Worm (Caenorhabditis elegans) whole organism, young adult: ENCODE data around the gene Y75B8A.63.

Source experiments
- B0336.3 ChIP-seq: fragments of 200-800 bp; sonication (Bioruptor generic); IDR thresholded peaks from 2 replicates; pipeline ENCODE4 v1.3.6; 2022; ENCODE audit warnings: missing genetic modification characterization, missing compliant biosample characterization
- C17E4.6 ChIP-seq: fragments of 200-800 bp; sonication (Bioruptor generic); IDR thresholded peaks from 2 replicates; pipeline ENCODE4 v1.3.6; 2022; ENCODE audit warnings: missing genetic modification reagents, missing genetic modification characterization, missing compliant biosample characterization
- F10E7.11 ChIP-seq: sonication (generic microtip); optimal IDR thresholded peaks from 2 replicates; lab custom pipeline; 2017; ENCODE audit warnings: mild to moderate bottlenecking, missing genetic modification characterization, moderate library complexity, missing compliant biosample characterization
- F33H1.4 ChIP-seq: fragments of 200-800 bp; sonication (Bioruptor generic); IDR thresholded peaks from 2 replicates; pipeline ENCODE4 v1.3.6; 2022; ENCODE audit warnings: missing genetic modification reagents, missing genetic modification characterization, missing compliant biosample characterization
- F37B4.10 ChIP-seq: fragments of 200-800 bp; sonication (Bioruptor generic); IDR thresholded peaks from 2 replicates; pipeline ENCODE4 v1.3.6; 2022; ENCODE audit warnings: missing genetic modification characterization, missing compliant biosample characterization
- F57A8.1 ChIP-seq: fragments of 200-800 bp; sonication (Bioruptor generic); optimal IDR thresholded peaks from 2 replicates; lab custom pipeline; 2018; ENCODE audit warnings: mild to moderate bottlenecking, missing genetic modification characterization, moderate library complexity, missing compliant biosample characterization
- K11D2.4 ChIP-seq: fragments of 200-800 bp; sonication (Bioruptor generic); IDR thresholded peaks from 2 replicates; pipeline ENCODE4 v1.3.6; 2022; ENCODE audit warnings: missing genetic modification reagents, missing genetic modification characterization, missing compliant biosample characterization
- Y79H2A.3 ChIP-seq: fragments of 200-800 bp; sonication (Bioruptor generic); conservative IDR thresholded peaks from 2 replicates; pipeline ENCODE4 v1.3.6; 2022; ENCODE audit warnings: missing genetic modification reagents, missing genetic modification characterization, missing compliant biosample characterization
- ZK185.1 ChIP-seq: sonication (generic microtip); optimal IDR thresholded peaks from 2 replicates; lab custom pipeline; 2016; ENCODE audit warnings: mild to moderate bottlenecking, missing genetic modification characterization, missing compliant biosample characterization; ENCODE audit not compliant: poor library complexity, severe bottlenecking
- aptf-3 ChIP-seq: fragments of 200-800 bp; sonication (Bioruptor generic); IDR thresholded peaks from 2 replicates; pipeline ENCODE4 v1.3.6; 2022; ENCODE audit warnings: missing genetic modification characterization, missing compliant biosample characterization
- attf-3 ChIP-seq: fragments of 200-800 bp; sonication (Bioruptor generic); conservative IDR thresholded peaks from 2 replicates; pipeline ENCODE4 v1.3.6; 2022; ENCODE audit warnings: missing genetic modification reagents, missing genetic modification characterization, missing compliant biosample characterization
- bed-2 ChIP-seq: fragments of 200-800 bp; sonication (Bioruptor generic); IDR thresholded peaks from 2 replicates; pipeline ENCODE4 v1.3.6; 2022; ENCODE audit warnings: missing genetic modification reagents, missing genetic modification characterization, missing compliant biosample characterization
- ccch-3 ChIP-seq: fragments of 200-800 bp; sonication (Bioruptor generic); optimal IDR thresholded peaks from 2 replicates; lab custom pipeline; 2018; ENCODE audit warnings: mild to moderate bottlenecking, missing genetic modification characterization, missing compliant biosample characterization
- ceh-100 ChIP-seq: fragments of 200-800 bp; sonication (Bioruptor generic); IDR thresholded peaks from 2 replicates; pipeline ENCODE4 v1.3.6; 2022; ENCODE audit warnings: missing genetic modification reagents, missing genetic modification characterization, missing compliant biosample characterization
- ceh-27 ChIP-seq: fragments of 200-800 bp; sonication (Bioruptor generic); optimal IDR thresholded peaks from 2 replicates; lab custom pipeline; 2018; ENCODE audit warnings: mild to moderate bottlenecking, missing genetic modification characterization, moderate library complexity, missing compliant biosample characterization
- ceh-91 ChIP-seq: fragments of 200-800 bp; sonication (Bioruptor generic); IDR thresholded peaks from 2 replicates; pipeline ENCODE4 v1.3.6; 2022; ENCODE audit warnings: missing genetic modification reagents, missing genetic modification characterization, missing compliant biosample characterization
- hlh-26 ChIP-seq: fragments of 200-800 bp; sonication (Bioruptor generic); conservative IDR thresholded peaks from 2 replicates; pipeline ENCODE4 v1.3.6; 2022; ENCODE audit warnings: missing genetic modification reagents, missing genetic modification characterization, missing compliant biosample characterization
- hrde-1 ChIP-seq: sonication (generic microtip); optimal IDR thresholded peaks from 2 replicates; lab custom pipeline; 2016; ENCODE audit warnings: missing genetic modification characterization, mild to moderate bottlenecking, missing compliant biosample characterization, moderate library complexity, missing genotype, missing genetic modification reagents, borderline replicate concordance
- lag-1 ChIP-seq: fragments of 200-800 bp; sonication (Bioruptor generic); IDR thresholded peaks from 2 replicates; pipeline ENCODE4 v1.3.6; 2022; ENCODE audit warnings: missing genetic modification reagents, missing genetic modification characterization, missing compliant biosample characterization
- let-526 ChIP-seq: fragments of 200-800 bp; sonication (Bioruptor generic); IDR thresholded peaks from 2 replicates; pipeline ENCODE4 v1.3.6; 2022; ENCODE audit warnings: missing genetic modification reagents, missing genetic modification characterization, missing compliant biosample characterization
- lin-40 ChIP-seq: sonication (generic microtip); optimal IDR thresholded peaks from 2 replicates; lab custom pipeline; 2016; ENCODE audit warnings: missing genetic modification characterization, mild to moderate bottlenecking, missing compliant biosample characterization, missing genotype, missing genetic modification reagents
- lir-1 ChIP-seq: fragments of 200-800 bp; sonication (Bioruptor generic); conservative IDR thresholded peaks from 2 replicates; pipeline ENCODE4 v1.3.6; 2022; ENCODE audit warnings: missing genetic modification reagents, missing genetic modification characterization, missing compliant biosample characterization
- mxl-1 ChIP-seq: sonication (generic microtip); optimal IDR thresholded peaks from 2 replicates; lab custom pipeline; 2016; ENCODE audit warnings: missing genetic modification characterization, missing compliant biosample characterization
- nfya-2 ChIP-seq: fragments of 200-800 bp; sonication (Bioruptor generic); IDR thresholded peaks from 2 replicates; pipeline ENCODE4 v1.3.6; 2022; ENCODE audit warnings: missing genetic modification reagents, missing genetic modification characterization, missing compliant biosample characterization
- nfyb-1 ChIP-seq: fragments of 200-800 bp; sonication (Bioruptor generic); IDR thresholded peaks from 2 replicates; pipeline ENCODE4 v1.3.6; 2022; ENCODE audit warnings: missing genetic modification reagents, missing genetic modification characterization, missing compliant biosample characterization
- pbrm-1 ChIP-seq: fragments of 200-800 bp; sonication (Bioruptor generic); IDR thresholded peaks from 2 replicates; pipeline ENCODE4 v1.3.6; 2022; ENCODE audit warnings: missing genetic modification reagents, missing genetic modification characterization, missing compliant biosample characterization
- rcor-1 ChIP-seq: fragments of 200-800 bp; sonication (Bioruptor generic); IDR thresholded peaks from 2 replicates; pipeline ENCODE4 v1.3.6; 2022; ENCODE audit warnings: missing genetic modification reagents, missing genetic modification characterization, missing compliant biosample characterization
- rpc-1 ChIP-seq, 2 experiments: fragments of 150-350 bp in 1 of 2; sonication (generic microtip) in 1 of 2; optimal IDR thresholded peaks; 2 replicates each; lab custom pipeline; 2014 to 2018; ENCODE audit warnings: missing biosample characterization in 1 of 2, missing genetic modification characterization in 1 of 2, missing genetic modification reagents in 1 of 2, missing genotype in 1 of 2
- sdz-38 ChIP-seq: sonication (generic microtip); optimal IDR thresholded peaks from 2 replicates; lab custom pipeline; 2016; ENCODE audit warnings: missing genotype, missing genetic modification characterization, missing compliant biosample characterization
- snpc-1.1 ChIP-seq: sonication (generic microtip); optimal IDR thresholded peaks from 2 replicates; lab custom pipeline; 2017; ENCODE audit warnings: missing genetic modification characterization, mild to moderate bottlenecking, missing compliant biosample characterization, antibody characterized with exemption, moderate library complexity, missing genotype, missing genetic modification reagents; ENCODE audit not compliant: insufficient read depth
- somi-1 ChIP-seq: fragments of 200-800 bp; sonication (Bioruptor generic); optimal IDR thresholded peaks from 2 replicates; lab custom pipeline; 2018; ENCODE audit warnings: mild to moderate bottlenecking, missing genetic modification characterization, missing compliant biosample characterization
- sptf-2 ChIP-seq: fragments of 200-800 bp; sonication (Bioruptor generic); optimal IDR thresholded peaks from 2 replicates; lab custom pipeline; 2018; ENCODE audit warnings: mild to moderate bottlenecking, missing genetic modification characterization, missing compliant biosample characterization
- ztf-25 ChIP-seq: fragments of 200-800 bp; sonication (Bioruptor generic); IDR thresholded peaks from 2 replicates; pipeline ENCODE4 v1.3.6; 2022; ENCODE audit warnings: missing genetic modification reagents, missing genetic modification characterization, missing compliant biosample characterization

Y75B8A.63 gene

ce11 chrIII:12356588-12356987, 28.8 kb downstream of the Y75B8A.63 start:
- TF ChIP-seq snpc-1.1: no peak
- TF ChIP-seq lin-40 (tag; lab: Kevin White, UChicago): no peak
- no peak for TF ChIP-seq sptf-2 (GFP tag; lab: Kevin White, UChicago)
- TF ChIP-seq lag-1 (GFP tag; lab: Robert Waterston, UW): no peak
- no peak for TF ChIP-seq let-526 (GFP tag; lab: Robert Waterston, UW)
- TF ChIP-seq rcor-1: no peak
- no peak for TF ChIP-seq somi-1
- no peak for TF ChIP-seq bed-2 (GFP tag; lab: Robert Waterston, UW)
- TF ChIP-seq ceh-91 (GFP tag; lab: Robert Waterston, UW): no peak
- no peak for TF ChIP-seq Y79H2A.3
- no peak for TF ChIP-seq C17E4.6 (GFP tag; lab: Robert Waterston, UW)
- TF ChIP-seq, all 124 proteins: peak for 0

- TF ChIP-seq K11D2.4 (GFP tag; lab: Robert Waterston, UW) (no peak), ceh-27 (GFP tag; lab: Kevin White, UChicago) (no peak), ccch-3 (GFP tag; lab: Kevin White, UChicago) (no peak), ztf-25 (GFP tag; lab: Robert Waterston, UW) (no peak), sdz-38 (tag; lab: Kevin White, UChicago) (no peak), aptf-3 (GFP tag; lab: Robert Waterston, UW) (no peak), nfyb-1 (no peak), hrde-1 (tag; lab: Kevin White, UChicago) (no peak)
- TF ChIP-seq, all 124 proteins: peak for 0
These were observed 30.7 kb downstream of the Y75B8A.63 start, which contains the start of gene Y75B8A.32 for ce11 chrIII:12358461-12358860. TSS of gene Y75B8A.32 (minus strand) at chrIII:12358561.

- TF ChIP-seq ceh-91 (GFP tag; lab: Robert Waterston, UW): no peak
- TF ChIP-seq aptf-3 (GFP tag; lab: Robert Waterston, UW): no peak
- no peak for TF ChIP-seq ZK185.1 (tag; lab: Kevin White, UChicago)
- no peak for TF ChIP-seq nfya-2 (GFP tag; lab: Robert Waterston, UW)
- no peak for TF ChIP-seq rpc-1 (optimal IDR thresholded peaks at IDR 0.05; lab: Kevin White, UChicago)
- no peak for TF ChIP-seq rpc-1 (tag; optimal IDR thresholded peaks at IDR 0.05; lab: Kevin White, UChicago)
- no peak for TF ChIP-seq B0336.3 (GFP tag; lab: Robert Waterston, UW)
- TF ChIP-seq F10E7.11 (tag; lab: Kevin White, UChicago): no peak
- no peak for TF ChIP-seq attf-3 (GFP tag; lab: Robert Waterston, UW)
- no peak for TF ChIP-seq F57A8.1 (GFP tag; lab: Kevin White, UChicago)
- no peak for TF ChIP-seq F33H1.4 (GFP tag; lab: Robert Waterston, UW)
- TF ChIP-seq lir-1: no peak
- TF ChIP-seq pbrm-1 (GFP tag; lab: Robert Waterston, UW): no peak
- TF ChIP-seq hlh-26: no peak
- TF ChIP-seq ceh-100: no peak
- no peak for TF ChIP-seq F37B4.10 (GFP tag; lab: Robert Waterston, UW)
- TF ChIP-seq mxl-1: no peak
These were observed 31.5 kb downstream of the Y75B8A.63 start, which contains the start of gene Y75B8A.34 for ce11 chrIII:12359265-12359664. TSS of gene Y75B8A.34 (plus strand) at chrIII:12359565.

ce11 chrIII:12362942-12363341, 35.2 kb downstream of the Y75B8A.63 start:
- peak; percentile 76 for TF ChIP-seq attf-3 (GFP tag; lab: Robert Waterston, UW)
